Worm (Caenorhabditis elegans): Measurements from ENCODE around the gene Y48C3A.14.

Y48C3A.14 gene

DNA sequence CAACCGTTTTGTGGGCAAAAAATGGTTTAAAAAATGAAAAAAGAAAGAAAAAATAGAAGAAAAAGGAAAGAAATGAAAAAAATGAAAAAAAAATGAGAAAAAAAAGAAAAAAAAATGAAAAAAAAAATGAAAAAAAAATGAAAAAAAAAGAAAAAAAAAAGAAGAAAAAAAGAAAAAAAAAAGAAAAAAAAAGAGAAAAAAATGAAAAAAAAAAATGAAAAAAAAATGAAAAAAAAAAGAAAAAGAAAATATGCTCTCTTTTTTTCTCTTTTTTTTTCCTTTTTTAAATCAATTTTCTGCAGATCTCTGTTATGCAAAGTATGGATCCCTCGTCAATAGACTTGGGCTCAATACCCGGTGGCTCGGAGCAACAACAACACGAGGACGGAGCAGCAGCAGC lies 16.3 kb downstream of the Y48C3A.14 start, which contains the start of gene efl-2:
Gene efl-2 (plus strand): TSS at position 301 of the 400 bp plus-strand sequence.
- no peak for TF ChIP-seq nhr-20 (tag; optimal IDR thresholded peaks at IDR 0.05)
- no peak for TF ChIP-seq fkh-10 (GFP tag; optimal IDR thresholded peaks at IDR 0.05)
- no peak for TF ChIP-seq C04F5.9 (tag; optimal IDR thresholded peaks at IDR 0.05)
- no peak for TF ChIP-seq mef-2 (tag; optimal IDR thresholded peaks at IDR 0.05)
- no peak for TF ChIP-seq fos-1 (tag; optimal IDR thresholded peaks at IDR 0.05)
- no peak for TF ChIP-seq ceh-8 (GFP tag; optimal IDR thresholded peaks at IDR 0.05)
- no peak for TF ChIP-seq C16A3.4 (tag; optimal IDR thresholded peaks at IDR 0.05)
- no peak for TF ChIP-seq nhr-84 (tag; optimal IDR thresholded peaks at IDR 0.05)
- no peak for TF ChIP-seq hlh-4 (tag; optimal IDR thresholded peaks at IDR 0.05)

DNA sequence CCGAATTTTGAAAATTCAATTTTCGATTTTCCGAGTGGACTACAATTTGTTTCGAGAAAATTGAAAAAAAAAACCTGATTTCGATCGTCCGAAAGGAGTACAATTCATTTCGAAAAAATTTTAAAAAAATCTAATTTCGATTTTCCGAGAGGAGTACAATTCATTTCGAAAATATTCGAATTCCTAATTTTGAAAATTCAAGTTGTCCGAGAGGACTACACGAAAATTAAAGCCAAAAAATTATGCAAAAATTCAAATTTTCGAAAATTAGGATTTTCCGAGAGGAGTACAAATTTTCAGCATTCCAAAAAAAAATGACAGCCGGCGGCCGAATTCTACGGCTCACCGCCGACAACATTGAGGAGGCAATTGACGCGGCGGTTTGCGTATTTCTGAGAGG lies 22.8 kb downstream of the Y48C3A.14 start, which contains the start of gene Y48C3A.18:
Gene Y48C3A.18 (plus strand): TSS at position 301 of the 400 bp plus-strand sequence.
- TF ChIP-seq egl-13 (tag; optimal IDR thresholded peaks at IDR 0.05), result no peak
- TF ChIP-seq fkh-10 (GFP tag; optimal IDR thresholded peaks at IDR 0.05), result no peak
- TF ChIP-seq nhr-20 (tag; optimal IDR thresholded peaks at IDR 0.05), result no peak
- no peak for TF ChIP-seq ceh-82 (tag; optimal IDR thresholded peaks at IDR 0.05)
- TF ChIP-seq lin-14 (GFP tag; optimal IDR thresholded peaks at IDR 0.05), result no peak
- no peak for TF ChIP-seq mdl-1 (tag; optimal IDR thresholded peaks at IDR 0.05)
- no peak for TF ChIP-seq lir-3 (tag; optimal IDR thresholded peaks at IDR 0.05; ENCODE audit: poor library complexity)
- no peak for TF ChIP-seq tlp-1 (tag; optimal IDR thresholded peaks at IDR 0.05)
- no peak for TF ChIP-seq ceh-88 (GFP tag; IDR thresholded peaks at IDR 0.05)
- no peak for TF ChIP-seq unc-130 (tag; optimal IDR thresholded peaks at IDR 0.05)
- no peak for TF ChIP-seq hpl-2 (GFP tag; optimal IDR thresholded peaks at IDR 0.05)
- no peak for TF ChIP-seq dsc-1 (tag; optimal IDR thresholded peaks at IDR 0.05)
- no peak for TF ChIP-seq sptf-1 (tag; optimal IDR thresholded peaks at IDR 0.05)

DNA sequence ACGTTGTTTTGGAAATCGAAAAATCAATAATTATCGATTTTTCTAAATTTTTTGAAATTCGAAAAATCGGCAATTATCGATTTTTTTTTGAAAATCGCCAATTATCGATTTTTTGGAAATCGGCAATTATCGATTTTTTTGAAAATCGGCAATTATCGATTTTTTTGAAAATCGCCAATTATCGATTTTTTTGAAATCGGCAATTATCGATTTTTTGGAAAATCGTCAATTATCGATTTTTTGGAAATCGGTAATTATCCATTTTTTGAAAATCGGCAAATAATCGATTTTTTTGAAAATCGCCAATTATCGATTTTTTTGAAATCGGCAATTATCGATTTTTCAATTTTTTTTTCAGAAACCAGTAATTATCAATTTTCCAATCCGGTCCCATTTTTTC lies 24.5 kb downstream of the Y48C3A.14 start:
- TF ChIP-seq nhr-237 (tag; optimal IDR thresholded peaks at IDR 0.05), result no peak
- no peak for TF ChIP-seq irx-1 (tag; optimal IDR thresholded peaks at IDR 0.05)

DNA sequence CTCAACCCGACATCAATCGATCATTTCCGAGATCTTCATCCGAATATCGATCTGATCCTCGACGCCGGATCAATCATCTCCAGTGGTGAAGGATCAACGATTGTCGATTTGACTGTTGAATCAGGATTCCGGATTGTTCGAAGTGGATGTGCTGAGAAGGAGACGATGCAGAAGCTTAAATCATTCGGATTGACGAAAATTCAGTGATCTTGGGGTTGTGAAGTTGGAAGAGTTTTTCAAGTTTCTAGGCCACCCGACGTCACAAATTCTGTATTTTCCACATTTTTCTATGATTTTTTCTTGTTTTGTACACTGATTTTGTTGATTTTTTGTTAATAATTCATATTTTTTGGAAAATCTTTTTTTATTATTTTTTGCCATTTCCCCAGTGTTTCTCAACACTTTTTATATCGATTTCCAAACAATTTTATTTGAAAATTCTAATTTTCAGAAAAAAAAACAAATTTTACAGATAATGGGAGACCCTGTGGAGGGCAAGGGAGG lies 25.0 kb downstream of the Y48C3A.14 start, which contains the start of gene Y48E1C.1:
Gene Y48E1C.1 (plus strand): TSS at position 454 of the 504 bp plus-strand sequence.
- TF ChIP-seq zag-1 (tag; optimal IDR thresholded peaks at IDR 0.05) (no peak), efl-1 (optimal IDR thresholded peaks at IDR 0.05) (no peak), efl-1 (GFP tag; optimal IDR thresholded peaks at IDR 0.05 in 1 of 2) (peak in 1 of 2 experiments; percentile 13)

DNA sequence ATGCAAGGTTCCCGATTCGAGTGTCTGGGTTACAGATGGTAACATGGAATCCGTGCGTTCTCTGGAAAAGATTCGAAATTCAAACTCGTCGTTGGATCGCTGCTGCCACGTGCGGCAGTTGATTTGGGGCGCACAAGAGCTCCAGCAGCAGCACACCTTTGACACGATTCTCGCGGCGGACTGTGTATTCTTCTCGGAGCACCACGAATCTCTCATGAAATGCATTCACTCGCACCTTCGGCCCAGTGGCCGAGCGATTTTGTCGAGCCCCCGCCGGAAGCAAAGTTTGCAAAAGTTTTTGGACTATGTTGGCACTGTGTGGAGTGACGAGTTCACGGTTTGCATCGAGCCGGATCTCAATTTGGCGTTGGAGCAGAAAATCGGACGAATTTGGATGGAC lies 27.0 kb downstream of the Y48C3A.14 start:
- TF ChIP-seq nhr-85 (tag) (peak; percentile 32), alr-1 (tag; optimal IDR thresholded peaks at IDR 0.05; ENCODE audit: borderline replicate concordance) (no peak), nhr-90 (tag; optimal IDR thresholded peaks at IDR 0.05; ENCODE audit: poor library complexity) (no peak)

DNA sequence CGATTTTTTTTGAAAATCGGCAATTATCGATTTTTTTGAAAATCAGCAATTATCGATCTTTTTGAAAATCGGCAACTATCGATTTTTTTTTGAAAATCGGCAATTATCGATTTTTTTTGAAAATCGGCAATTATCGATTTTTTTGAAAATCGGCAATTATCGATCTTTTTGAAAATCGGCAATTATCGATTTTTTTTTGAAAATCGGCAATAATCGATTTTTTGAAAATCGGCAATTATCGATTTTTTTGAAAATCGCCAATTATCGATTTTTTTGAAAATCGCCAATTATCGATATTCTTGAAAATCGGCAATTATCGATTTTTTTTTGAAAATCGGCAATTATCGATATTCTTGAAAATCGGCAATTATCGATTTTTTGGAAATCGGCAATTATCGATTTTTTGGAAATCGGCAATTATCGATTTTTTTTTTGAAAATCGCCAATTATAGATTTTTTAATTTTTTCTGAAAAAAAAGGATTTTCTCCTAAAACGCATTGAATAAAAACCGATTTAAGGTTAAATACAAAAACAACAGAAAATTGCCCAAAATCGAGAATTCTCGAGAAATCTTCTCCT lies 28.0 kb downstream of the Y48C3A.14 start:
- TF ChIP-seq ceh-63 (GFP tag; optimal IDR thresholded peaks at IDR 0.05), result no peak
- TF ChIP-seq snpc-4 (tag; optimal IDR thresholded peaks at IDR 0.05), result no peak
- TF ChIP-seq lin-13 (GFP tag; optimal IDR thresholded peaks at IDR 0.05), result no peak
- no peak for TF ChIP-seq nhr-20 (tag; optimal IDR thresholded peaks at IDR 0.05)
- no peak for TF ChIP-seq hlh-17 (GFP tag; optimal IDR thresholded peaks at IDR 0.05; ENCODE audit: borderline replicate concordance)
- no peak for TF ChIP-seq nhr-85 (tag)

Measured in whole organism, L1 larva.